Worm (Caenorhabditis elegans): ENCODE measurements around the gene irld-52.
"Not testable (repeated sequence)": the region's sequence is repeated elsewhere in the genome, so short reads cannot be mapped to it uniquely, and the experiment has no call there.

Gene irld-52

ce11 chrV:15773141-15773540, 6.3 kb upstream of the irld-52 start, which contains the start of gene nhr-60:
TSS of gene nhr-60 (minus strand) at chrV:15773241.
- no peak for TF ChIP-seq unc-62 (GFP tag; optimal IDR thresholded peaks at IDR 0.05)

ce11 chrV:15773941-15774340, 5.5 kb upstream of the irld-52 start:
- no peak for TF ChIP-seq unc-62 (GFP tag; optimal IDR thresholded peaks at IDR 0.05)

ce11 chrV:15776651-15777050, 2.8 kb upstream of the irld-52 start, which contains the start of gene nhr-283:
TSS of gene nhr-283 (minus strand) at chrV:15776751.
- TF ChIP-seq unc-62 (GFP tag; optimal IDR thresholded peaks at IDR 0.05), result no peak

ce11 chrV:15781086-15781485, 1.6 kb downstream of the irld-52 start, which contains the start of gene T26E4.2:
TSS of gene T26E4.2 (plus strand) at chrV:15781386.
- no peak for TF ChIP-seq unc-62 (GFP tag; optimal IDR thresholded peaks at IDR 0.05)

ce11 chrV:15782494-15782893, 3.0 kb downstream of the irld-52 start, which contains the start of gene T26E4.3:
TSS of gene T26E4.3 (plus strand) at chrV:15782794.
- no peak for TF ChIP-seq unc-62 (GFP tag; optimal IDR thresholded peaks at IDR 0.05)

DNA sequence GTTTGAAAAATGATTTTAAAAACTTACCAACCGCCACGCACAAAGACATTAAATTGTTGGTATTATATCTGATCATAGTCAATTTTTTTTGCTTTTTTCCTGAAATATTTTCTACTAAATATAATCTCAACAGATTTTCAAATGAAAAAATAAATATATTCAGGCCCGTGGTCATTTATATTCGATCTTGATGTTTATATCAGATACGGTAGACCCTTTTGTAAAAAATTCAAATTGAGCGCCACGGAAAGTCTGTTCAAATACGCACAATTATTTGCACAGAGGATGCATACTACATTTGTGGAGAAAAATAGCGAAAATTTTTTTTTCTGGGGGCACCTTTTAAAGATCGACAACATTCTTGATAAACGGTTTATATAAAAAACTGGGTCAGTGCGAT, 12.9 kb downstream of the irld-52 start, which contains the start of gene T26E4.4:
Gene T26E4.4, minus strand, starts transcription at position 101 of the 400 bp plus-strand sequence.
- no peak for TF ChIP-seq unc-62 (GFP tag; optimal IDR thresholded peaks at IDR 0.05)

ce11 chrV:15793270-15793669, 13.8 kb downstream of the irld-52 start, which contains the start of gene T26E4.7:
TSS of gene T26E4.7 (plus strand) at chrV:15793570.
- TF ChIP-seq unc-62 (GFP tag; optimal IDR thresholded peaks at IDR 0.05), result no peak

DNA sequence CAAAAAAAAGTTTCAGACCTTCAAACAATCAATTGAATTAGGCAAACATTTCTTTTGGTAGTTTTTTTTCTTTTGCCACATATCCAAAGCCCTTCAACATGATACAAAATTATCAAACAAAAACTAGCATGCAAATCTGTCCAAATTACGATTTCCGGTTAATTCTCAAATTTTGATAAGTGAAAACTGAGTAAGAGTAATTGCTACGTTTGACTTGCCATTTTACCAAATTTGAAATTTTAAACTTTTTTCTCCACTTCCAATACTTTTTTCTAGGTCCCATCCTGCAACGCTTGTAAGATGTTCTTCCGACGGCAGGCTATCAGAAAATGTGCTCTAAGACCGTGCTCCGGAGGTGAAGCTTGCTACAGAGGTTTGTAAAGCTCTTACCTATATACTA, 16.6 kb downstream of the irld-52 start, which contains the start of gene nhr-223:
Gene nhr-223, plus strand, starts transcription at position 301 of the 400 bp plus-strand sequence.
- no peak for TF ChIP-seq unc-62 (GFP tag; optimal IDR thresholded peaks at IDR 0.05)

DNA sequence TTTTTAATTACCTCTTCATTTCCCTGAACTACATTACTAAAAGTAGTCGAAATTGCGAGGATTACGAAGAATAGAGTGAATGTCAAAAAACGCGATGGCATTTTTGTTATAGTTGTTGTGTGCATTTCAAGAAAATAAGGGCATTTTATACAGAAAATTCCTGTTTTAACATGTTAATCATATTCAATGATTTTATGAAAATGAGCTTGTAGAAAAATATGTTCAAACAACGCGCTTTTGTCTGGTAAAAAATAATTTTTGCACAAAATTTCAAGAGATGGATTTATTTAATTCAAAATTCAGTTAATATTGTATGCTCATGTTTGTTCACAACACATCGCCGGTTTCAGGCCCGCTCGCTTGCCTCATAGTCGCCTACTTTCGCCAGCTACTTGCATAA, 18.6 kb downstream of the irld-52 start, which contains the start of gene T26E4.10:
Gene T26E4.10, minus strand, starts transcription at position 101 of the 400 bp plus-strand sequence.
- TF ChIP-seq unc-62 (GFP tag; optimal IDR thresholded peaks at IDR 0.05), result no peak

DNA sequence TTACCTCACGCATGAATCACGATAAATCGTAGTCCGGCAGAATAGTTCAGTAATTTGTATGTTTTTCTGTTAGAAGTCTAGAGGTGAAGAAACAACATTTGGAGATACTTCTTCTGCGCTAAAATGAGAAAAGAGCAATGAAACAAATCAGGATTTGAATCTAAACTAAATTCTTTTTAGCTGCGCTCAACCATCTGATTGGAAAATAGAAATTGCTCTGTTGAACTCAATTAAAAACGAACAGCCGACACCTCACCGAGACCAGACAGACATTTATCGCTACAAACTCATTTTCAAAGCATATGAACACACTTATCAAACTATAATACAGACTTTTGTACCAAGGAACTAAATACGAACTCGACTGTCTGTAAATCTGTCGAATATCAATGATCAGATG, 23.1 kb downstream of the irld-52 start, which contains the start of gene T26E4.9:
Gene T26E4.9, minus strand, starts transcription at position 101 of the 400 bp plus-strand sequence.
- TF ChIP-seq unc-62 (GFP tag; optimal IDR thresholded peaks at IDR 0.05), result not testable (repeated sequence)

DNA sequence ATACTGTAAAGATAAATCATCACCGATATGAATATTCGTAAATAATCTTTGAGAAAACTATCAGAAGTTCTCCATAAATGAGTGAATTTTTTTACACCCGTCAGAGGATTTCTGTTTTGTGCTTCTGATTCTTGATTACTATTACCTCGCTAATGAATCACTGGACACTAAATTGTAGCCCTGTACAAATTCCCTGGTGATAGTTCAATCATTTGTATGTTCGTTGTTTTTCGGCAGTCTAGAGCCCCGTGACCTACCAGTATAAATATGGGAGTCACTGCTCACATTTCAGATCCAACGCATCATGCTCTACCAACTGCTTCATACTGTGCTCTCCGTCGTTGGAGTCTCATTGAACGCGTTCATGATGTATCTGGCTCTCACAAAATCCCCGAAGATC, 23.6 kb downstream of the irld-52 start, which contains the start of gene srd-27:
Gene srd-27, plus strand, starts transcription at position 301 of the 400 bp plus-strand sequence.
- TF ChIP-seq unc-62 (GFP tag; optimal IDR thresholded peaks at IDR 0.05), result not testable (repeated sequence)

DNA sequence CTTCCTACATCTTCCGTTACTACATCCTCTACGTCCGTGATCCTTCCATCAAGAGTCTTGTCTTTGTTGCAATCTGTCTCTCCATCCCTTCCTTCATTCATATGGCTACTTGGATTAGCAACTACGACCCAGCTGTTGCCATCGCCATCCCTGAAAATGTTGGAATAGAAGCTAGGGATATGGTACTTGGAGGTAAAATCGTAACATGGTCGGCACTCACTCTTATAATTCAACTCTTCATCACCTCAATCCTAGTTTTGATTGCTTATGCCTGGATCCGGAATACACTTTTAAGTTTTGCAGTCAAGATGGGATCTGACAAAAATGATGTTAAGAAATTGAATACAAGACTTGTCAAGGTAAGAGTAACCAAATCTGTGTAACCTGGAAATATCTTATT, 24.3 kb downstream of the irld-52 start, which contains the start of gene T26E4.18:
Gene T26E4.18, minus strand, starts transcription at position 101 of the 400 bp plus-strand sequence.
- TF ChIP-seq unc-62 (GFP tag; optimal IDR thresholded peaks at IDR 0.05), result not testable (repeated sequence)

DNA sequence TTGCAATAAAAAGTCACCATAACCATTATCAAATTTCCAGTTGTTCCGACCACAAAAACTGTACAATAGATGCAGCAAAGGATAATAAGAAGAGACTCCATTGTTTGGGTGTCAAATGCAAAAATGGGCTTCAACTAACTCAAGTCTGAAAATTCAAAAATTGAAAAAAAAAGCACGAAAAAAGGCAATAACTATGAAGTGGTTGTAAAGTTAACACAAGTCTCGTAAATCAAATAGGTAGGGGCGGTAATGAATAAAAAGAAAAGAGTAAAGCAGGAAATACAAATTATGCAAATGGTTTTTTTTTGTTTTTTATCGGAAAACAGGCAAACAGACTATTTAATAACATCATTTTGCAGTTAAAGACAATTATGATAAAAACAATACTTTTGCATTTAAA, 27.9 kb downstream of the irld-52 start, which contains the start of gene srsx-38:
Gene srsx-38, minus strand, starts transcription at position 101 of the 400 bp plus-strand sequence.
- not testable (repeated sequence) for TF ChIP-seq unc-62 (GFP tag; optimal IDR thresholded peaks at IDR 0.05)

- TF ChIP-seq unc-62 (GFP tag; optimal IDR thresholded peaks at IDR 0.05), result no peak
Measured at ce11 chrV:15809543-15809942, 30.1 kb downstream of the irld-52 start, which contains the start of gene srsx-36. TSS of gene srsx-36 (minus strand) at chrV:15809643.

ce11 chrV:15810446-15810845, 31.0 kb downstream of the irld-52 start, which contains the start of gene F54B8.1:
TSS of gene F54B8.1 (plus strand) at chrV:15810746.
- no peak for TF ChIP-seq unc-62 (GFP tag; optimal IDR thresholded peaks at IDR 0.05)

- TF ChIP-seq unc-62 (GFP tag; optimal IDR thresholded peaks at IDR 0.05), result not testable (repeated sequence)
Measured at ce11 chrV:15811982-15812381, 32.5 kb downstream of the irld-52 start, which contains the start of gene nhr-282. TSS of gene nhr-282 (plus strand) at chrV:15812282.

ce11 chrV:15815962-15816432, 36.5 kb downstream of the irld-52 start, which contains the start of the genes fbxa-69 and F54B8.4:
TSS of gene fbxa-69 (minus strand) at chrV:15815971.
TSS of gene F54B8.4 (plus strand) at chrV:15816382.
- TF ChIP-seq unc-62 (GFP tag; optimal IDR thresholded peaks at IDR 0.05), result no peak
